Fruit fly (Drosophila melanogaster): ENCODE data around the gene CG18417.
A peak's percentile ranks its signal among the peaks of the same experiment; 100 is the strongest.

The CG18417 gene

dm6 chr3L:7381359-7381976 lies 18.4 kb upstream of the CG18417 start, which contains the start of the genes SMSr and smid (continued):
- TF ChIP-seq dpn (GFP tag; optimal IDR thresholded peaks at IDR 0.05) (peak; percentile 63 to 65), CG6854 (GFP tag; optimal IDR thresholded peaks at IDR 0.05) (no peak), psq (GFP tag; optimal IDR thresholded peaks at IDR 0.05) (no peak), CG7271 (tag; optimal IDR thresholded peaks at IDR 0.05) (peak; percentile 9), CG33213 (GFP tag; optimal IDR thresholded peaks at IDR 0.05) (no peak), vnd (GFP tag; IDR thresholded peaks at IDR 0.05; ENCODE audit: partially characterized antibody) (peak; percentile 91), NFAT (GFP tag; IDR thresholded peaks at IDR 0.05) (no peak), stc (GFP tag; IDR thresholded peaks at IDR 0.05) (no peak), CG15601 (tag; optimal IDR thresholded peaks at IDR 0.05) (no peak), Dll (GFP tag; IDR thresholded peaks at IDR 0.05; ENCODE audit: partially characterized antibody) (peak; percentile 91), CHES-1-like (GFP tag; optimal IDR thresholded peaks at IDR 0.05) (no peak), CG4360 (GFP tag; IDR thresholded peaks at IDR 0.05) (no peak), Usf (GFP tag; optimal IDR thresholded peaks at IDR 0.05) (peak; percentile 39), grau (tag; optimal IDR thresholded peaks at IDR 0.05) (peak; percentile 73), CG15479 (GFP tag; optimal IDR thresholded peaks at IDR 0.05) (no peak), CG17186 (GFP tag; optimal IDR thresholded peaks at IDR 0.05) (peak; percentile 9), chinmo (GFP tag; IDR thresholded peaks at IDR 0.05; ENCODE audit: partially characterized antibody) (peak; percentile 85; the same call in 3 of the 4 replicates), CG32772 (GFP tag; IDR thresholded peaks at IDR 0.05) (peak; percentile 55; the same call in 1 of the 2 replicates), D19A (tag; optimal IDR thresholded peaks at IDR 0.05) (no peak), odd (GFP tag; optimal IDR thresholded peaks at IDR 0.05) (no peak), Dbx (GFP tag; IDR thresholded peaks at IDR 0.05) (0 out of 3 replicates have a peak, but pooled peaks have one; percentile 58), Tbp (GFP tag; optimal IDR thresholded peaks at IDR 0.05) (no peak), NfI (GFP tag; optimal IDR thresholded peaks at IDR 0.05) (peak; percentile 58), Ada2b (GFP tag; IDR thresholded peaks at IDR 0.05) (0 out of 2 replicates have a peak, but pooled peaks have one; percentile 23), sna (GFP tag; IDR thresholded peaks at IDR 0.05; ENCODE audit: partially characterized antibody) (peak; percentile 78), CG7372 (GFP tag; IDR thresholded peaks at IDR 0.05) (peak; percentile 27), stwl (tag; optimal IDR thresholded peaks at IDR 0.05) (peak; percentile 66), zf30C (GFP tag; optimal IDR thresholded peaks at IDR 0.05) (no peak), Ets65A (GFP tag) (peak; percentile 96), klu (GFP tag; IDR thresholded peaks at IDR 0.05) (peak; percentile 69; the same call in 1 of the 2 replicates), CG17328 (GFP tag; IDR thresholded peaks at IDR 0.05) (0 out of 2 replicates have a peak, but pooled peaks have one; percentile 6), CG3163 (GFP tag; optimal IDR thresholded peaks at IDR 0.05) (peak; percentile 24), Six4 (GFP tag; optimal IDR thresholded peaks at IDR 0.05) (peak; percentile 35), CG6813 (GFP tag; optimal IDR thresholded peaks at IDR 0.05) (no peak), CG10274 (GFP tag; optimal IDR thresholded peaks at IDR 0.05) (no peak), Fer1 (GFP tag; optimal IDR thresholded peaks at IDR 0.05) (peak; percentile 33), run (tag; optimal IDR thresholded peaks at IDR 0.05) (no peak), CG7839 (tag; optimal IDR thresholded peaks at IDR 0.05) (peak; percentile 66), CG15696 (tag; optimal IDR thresholded peaks at IDR 0.05) (peak; percentile 54), Elba2 (GFP tag; optimal IDR thresholded peaks at IDR 0.05) (no peak), Atf-2 (GFP tag; optimal IDR thresholded peaks at IDR 0.05) (no peak), CG15514 (GFP tag; optimal IDR thresholded peaks at IDR 0.05) (peak; percentile 62), pb (GFP tag; optimal IDR thresholded peaks at IDR 0.05) (no peak), Doc3 (GFP tag; IDR thresholded peaks at IDR 0.05; ENCODE audit: partially characterized antibody) (peak; percentile 85), lmd (GFP tag; IDR thresholded peaks at IDR 0.05) (peak; percentile 51; the same call in 1 of the 2 replicates), Opbp (GFP tag; IDR thresholded peaks at IDR 0.05; ENCODE audit: partially characterized antibody) (peak; percentile 66), ase (GFP tag; IDR thresholded peaks at IDR 0.05) (0 out of 3 replicates have a peak, but pooled peaks have one; percentile 42), crp (GFP tag; optimal IDR thresholded peaks at IDR 0.05) (peak; percentile 83 to 99), nerfin-2 (GFP tag; IDR thresholded peaks at IDR 0.05; ENCODE audit: partially characterized antibody) (peak; percentile 51)

All from whole organism, embryonic.